Worm (Caenorhabditis elegans): ENCODE results near the gene F20D6.2.

F20D6.2 gene

DNA sequence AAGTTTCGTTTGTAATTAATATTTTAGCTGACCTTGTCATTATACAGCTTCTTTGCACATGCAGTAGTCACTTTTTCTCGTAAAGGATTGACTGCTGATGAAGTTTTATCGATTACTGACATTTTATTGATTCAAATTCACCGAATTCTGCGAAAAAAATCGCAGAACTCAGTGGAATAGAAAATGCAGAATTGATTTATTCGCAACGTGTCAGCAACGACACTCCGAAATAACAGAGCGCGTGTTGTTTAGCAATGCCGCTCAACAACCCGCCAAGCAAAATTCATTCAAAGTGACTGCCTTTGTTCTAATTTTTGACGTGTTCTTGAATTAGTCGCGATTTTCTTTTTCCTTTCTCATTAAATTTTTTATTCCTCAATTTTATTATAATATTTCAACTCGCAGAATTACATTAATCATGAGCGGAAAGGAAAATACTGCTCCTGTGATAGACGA is 35.3 kb downstream of the F20D6.2 start, which contains the start of the genes cogc-6 and air-1:
TSS of gene cogc-6 (minus strand) at position 234 of the 456 bp plus-strand sequence.
TSS of gene air-1 (plus strand) at position 406 of the 456 bp plus-strand sequence.
- TF ChIP-seq ceh-2 (tag; optimal IDR thresholded peaks at IDR 0.05) (no peak), C38D4.7 (GFP tag; optimal IDR thresholded peaks at IDR 0.05) (no peak), unc-86 (tag; optimal IDR thresholded peaks at IDR 0.05) (no peak), ceh-24 (tag; optimal IDR thresholded peaks at IDR 0.05) (no peak), tbx-7 (tag; optimal IDR thresholded peaks at IDR 0.05) (no peak), pag-3 (tag; optimal IDR thresholded peaks at IDR 0.05; ENCODE audit: borderline replicate concordance) (no peak), T23F11.4 (GFP tag; optimal IDR thresholded peaks at IDR 0.05) (no peak), pax-1 (tag; optimal IDR thresholded peaks at IDR 0.05) (no peak), ceh-6 (GFP tag; optimal IDR thresholded peaks at IDR 0.05) (no peak)

DNA sequence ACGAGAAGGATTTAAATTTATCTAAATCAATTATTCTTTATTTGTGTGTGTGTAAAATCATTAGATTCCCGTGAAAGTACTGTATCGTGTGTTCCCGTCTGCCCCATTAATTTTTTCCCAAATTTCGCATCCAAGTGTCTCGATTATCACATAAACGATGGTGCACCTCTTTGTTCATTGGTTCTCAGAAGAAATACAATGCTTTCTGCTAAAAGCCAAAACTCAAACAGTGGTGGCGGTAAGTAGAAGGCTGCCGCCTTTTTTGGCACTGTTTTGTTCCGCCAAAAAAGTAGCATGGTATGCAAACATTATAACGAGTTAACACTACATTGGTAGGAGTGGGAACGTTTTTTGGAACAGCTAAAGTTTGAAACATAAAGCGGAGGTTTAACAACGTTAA is 37.6 kb downstream of the F20D6.2 start:
- TF ChIP-seq ref-2 (tag; optimal IDR thresholded peaks at IDR 0.05): no peak
- TF ChIP-seq fkh-10 (GFP tag; optimal IDR thresholded peaks at IDR 0.05): no peak
- TF ChIP-seq ceh-19 (GFP tag; optimal IDR thresholded peaks at IDR 0.05): no peak
- no peak for TF ChIP-seq tbx-7 (tag; optimal IDR thresholded peaks at IDR 0.05)
- no peak for TF ChIP-seq ceh-48 (tag; optimal IDR thresholded peaks at IDR 0.05)
- TF ChIP-seq Y22D7AL.16 (tag; optimal IDR thresholded peaks at IDR 0.05): no peak
- no peak for TF ChIP-seq pros-1 (tag; optimal IDR thresholded peaks at IDR 0.05)
- TF ChIP-seq dve-1 (tag; optimal IDR thresholded peaks at IDR 0.05): no peak
- TF ChIP-seq ama-1 (optimal IDR thresholded peaks at IDR 0.05): no peak
- no peak for TF ChIP-seq pha-4 (tag; optimal IDR thresholded peaks at IDR 0.05)
- TF ChIP-seq gmeb-2 (tag; optimal IDR thresholded peaks at IDR 0.05): no peak
- TF ChIP-seq ceh-24 (tag; optimal IDR thresholded peaks at IDR 0.05): no peak
- TF ChIP-seq ceh-31 (tag; optimal IDR thresholded peaks at IDR 0.05): no peak

DNA sequence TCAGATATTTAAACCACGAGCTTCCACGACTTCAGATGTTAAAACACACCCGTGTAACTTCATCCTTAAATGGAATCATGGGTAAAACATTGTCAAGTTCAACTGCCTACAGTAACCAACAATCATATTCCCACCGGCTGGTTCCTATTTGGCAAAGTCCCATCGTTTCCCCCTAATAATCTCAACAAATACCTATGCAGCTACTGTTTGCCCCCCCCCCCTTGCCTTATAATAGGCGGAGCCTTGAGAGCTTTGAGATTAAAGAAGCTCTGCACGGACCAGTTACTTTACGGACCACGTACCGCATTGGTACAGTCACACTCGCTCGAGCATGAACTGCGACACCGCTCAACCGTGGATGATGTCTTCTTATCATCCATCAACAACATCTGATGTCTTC is 38.8 kb downstream of the F20D6.2 start, which contains the start of gene pax-1:
TSS of gene pax-1 (plus strand) at position 301 of the 400 bp plus-strand sequence.
- TF ChIP-seq che-1 (tag; optimal IDR thresholded peaks at IDR 0.05): no peak

DNA sequence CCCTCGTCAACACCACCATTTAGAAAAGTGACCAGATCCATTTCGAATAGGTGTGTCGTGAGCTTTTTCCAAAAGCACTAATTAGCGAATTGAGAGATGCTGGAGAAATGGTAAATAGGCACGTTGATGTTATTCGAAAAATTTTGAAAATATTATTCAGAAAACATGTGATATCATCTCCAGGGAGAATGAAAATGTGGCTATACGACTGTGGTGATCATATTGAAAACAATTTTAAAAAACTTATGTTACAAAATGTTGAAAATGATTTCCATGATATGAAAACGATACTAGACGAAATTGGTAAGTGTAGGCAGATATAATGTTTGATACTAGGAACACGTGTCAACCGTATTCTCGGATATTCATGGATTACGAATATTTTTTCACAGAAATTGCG is 41.0 kb downstream of the F20D6.2 start, which contains the start of gene K07C11.10:
TSS of gene K07C11.10 (minus strand) at position 101 of the 400 bp plus-strand sequence.
- TF ChIP-seq ceh-2 (tag; optimal IDR thresholded peaks at IDR 0.05) (no peak), ceh-18 (tag; optimal IDR thresholded peaks at IDR 0.05) (no peak), nhr-232 (tag; optimal IDR thresholded peaks at IDR 0.05) (no peak), pros-1 (tag; optimal IDR thresholded peaks at IDR 0.05) (no peak), rnt-1 (tag; optimal IDR thresholded peaks at IDR 0.05) (no peak), sox-4 (tag; optimal IDR thresholded peaks at IDR 0.05) (no peak), ceh-34 (tag; optimal IDR thresholded peaks at IDR 0.05) (no peak), lin-11 (tag; optimal IDR thresholded peaks at IDR 0.05) (no peak), unc-86 (tag; optimal IDR thresholded peaks at IDR 0.05) (no peak), K02D7.2 (tag; optimal IDR thresholded peaks at IDR 0.05) (no peak), K09A11.1 (tag; optimal IDR thresholded peaks at IDR 0.05; ENCODE audit: insufficient read depth) (no peak), unc-55 (GFP tag; optimal IDR thresholded peaks at IDR 0.05) (no peak), fkh-6 (tag; optimal IDR thresholded peaks at IDR 0.05) (no peak), hlh-13 (GFP tag; optimal IDR thresholded peaks at IDR 0.05) (no peak), elt-2 (tag; optimal IDR thresholded peaks at IDR 0.05) (no peak), nfya-1 (tag; optimal IDR thresholded peaks at IDR 0.05) (no peak), ref-2 (tag; optimal IDR thresholded peaks at IDR 0.05) (no peak), pat-9 (tag; optimal IDR thresholded peaks at IDR 0.05) (no peak), mec-3 (tag; optimal IDR thresholded peaks at IDR 0.05; ENCODE audit: borderline replicate concordance) (no peak)
